Fruit fly (Drosophila melanogaster) whole organism, embryonic: Measurements from ENCODE around the gene CG14120.
A peak's percentile ranks its signal among the peaks of the same experiment; 100 is the strongest.

ENCODE experiments used
- B-H2 ChIP-seq: fragments of 200-800 bp; sonication (Bioruptor generic); optimal IDR thresholded peaks from 2 replicates; lab custom pipeline; 2018; ENCODE audit warnings: missing biosample characterization, mild to moderate bottlenecking, missing genetic modification characterization
- CG10209 ChIP-seq: fragments of 200-800 bp; sonication (Bioruptor generic); optimal IDR thresholded peaks from 3 replicates; lab custom pipeline; 2017; ENCODE audit warnings: missing biosample characterization, mild to moderate bottlenecking, missing genetic modification characterization, missing genetic modification reagents
- CG13287 ChIP-seq: fragments of 200-800 bp; sonication (Bioruptor generic); IDR thresholded peaks from 2 replicates; pipeline ENCODE4 v1.3.6; 2022; ENCODE audit warnings: missing biosample characterization, missing genetic modification characterization; ENCODE audit not compliant: partially characterized antibody
- CG13296 ChIP-seq: fragments of 200-800 bp; sonication (Bioruptor generic); optimal IDR thresholded peaks from 3 replicates; lab custom pipeline; 2018; ENCODE audit warnings: missing biosample characterization, mild to moderate bottlenecking, missing genetic modification characterization
- CG14667 ChIP-seq: fragments of 200-800 bp; sonication (Bioruptor generic); IDR thresholded peaks from 2 replicates; pipeline ENCODE4 v1.3.6; 2022; ENCODE audit warnings: missing biosample characterization, missing genetic modification characterization
- CG17829 ChIP-seq: fragments of 200-800 bp; optimal IDR thresholded peaks from 2 replicates; lab custom pipeline; 2019; ENCODE audit warnings: missing biosample characterization, mild to moderate bottlenecking, missing genetic modification characterization, moderate library complexity
- CG2199 ChIP-seq: fragments of 200-800 bp; sonication (Bioruptor generic); IDR thresholded peaks from 3 replicates; pipeline ENCODE4 v1.3.6; 2022; ENCODE audit warnings: missing biosample characterization, missing genetic modification characterization
- CG30431 ChIP-seq: fragments of 200-800 bp; sonication (Bioruptor generic); optimal IDR thresholded peaks from 2 replicates; lab custom pipeline; 2017; ENCODE audit warnings: missing biosample characterization, missing genetic modification characterization
- CG33213 ChIP-seq: fragments of 200-800 bp; sonication (Bioruptor generic); optimal IDR thresholded peaks from 3 replicates; lab custom pipeline; 2016; ENCODE audit warnings: missing biosample characterization, missing genetic modification characterization
- CG34376 ChIP-seq: fragments of 200-800 bp; sonication (Bioruptor generic); optimal IDR thresholded peaks from 2 replicates; lab custom pipeline; 2018; ENCODE audit warnings: missing biosample characterization, mild to moderate bottlenecking, missing genetic modification characterization
- CG5180 ChIP-seq: fragments of 200-800 bp; sonication (Bioruptor generic); optimal IDR thresholded peaks from 3 replicates; lab custom pipeline; 2017; ENCODE audit warnings: missing biosample characterization, missing genetic modification characterization, mild to moderate bottlenecking, moderate library complexity, missing genetic modification reagents
- CG6683 ChIP-seq: fragments of 200-800 bp; sonication (Bioruptor generic); optimal IDR thresholded peaks from 2 replicates; lab custom pipeline; 2017; ENCODE audit warnings: missing biosample characterization, mild to moderate bottlenecking, missing genetic modification characterization, missing genetic modification reagents
- CG8089 ChIP-seq: fragments of 200-800 bp; sonication (Bioruptor generic); optimal IDR thresholded peaks from 3 replicates; lab custom pipeline; 2016; ENCODE audit warnings: missing biosample characterization, missing genetic modification characterization
- CG8765 ChIP-seq: fragments of 200-800 bp; sonication (Bioruptor generic); IDR thresholded peaks from 2 replicates; pipeline ENCODE4 v1.3.6; 2022; ENCODE audit warnings: missing biosample characterization, missing genetic modification characterization
- D19B ChIP-seq: fragments of 200-800 bp; sonication (Bioruptor generic); optimal IDR thresholded peaks from 2 replicates; lab custom pipeline; 2017; ENCODE audit warnings: missing biosample characterization, mild to moderate bottlenecking, missing genetic modification characterization
- Dll ChIP-seq: fragments of 200-800 bp; sonication (Bioruptor generic); IDR thresholded peaks from 4 replicates; pipeline ENCODE4 v1.3.6; 2022; ENCODE audit warnings: missing biosample characterization, missing genetic modification characterization; ENCODE audit not compliant: partially characterized antibody
- Dref ChIP-seq: fragments of 200-800 bp; sonication (Bioruptor generic); IDR thresholded peaks from 2 replicates; pipeline ENCODE4 v1.3.6; 2022; ENCODE audit warnings: missing biosample characterization, missing genetic modification characterization
- Ets65A ChIP-seq: fragments of 200-800 bp; sonication (Bioruptor generic); peaks from one replicate; lab custom pipeline; 2016; ENCODE audit warnings: missing biosample characterization, missing genetic modification characterization
- Gug ChIP-seq: fragments of 200-800 bp; sonication (Bioruptor generic); IDR thresholded peaks from 4 replicates; pipeline ENCODE4 v1.3.6; 2022; ENCODE audit warnings: missing biosample characterization, missing genetic modification characterization
- Hand ChIP-seq: fragments of 200-800 bp; sonication (Bioruptor generic); optimal IDR thresholded peaks from 2 replicates; lab custom pipeline; 2017; ENCODE audit warnings: mild to moderate bottlenecking, missing biosample characterization, missing genetic modification reagents, missing genetic modification characterization
- Mad ChIP-seq: fragments of 200-800 bp; sonication (Bioruptor generic); optimal IDR thresholded peaks from 2 replicates; lab custom pipeline; 2016; ENCODE audit warnings: missing biosample characterization, missing genetic modification characterization
- NC2β ChIP-seq: fragments of 200-800 bp; sonication (Bioruptor generic); optimal IDR thresholded peaks from 2 replicates; lab custom pipeline; 2016; ENCODE audit warnings: missing biosample characterization, missing genetic modification characterization
- Rx ChIP-seq: fragments of 200-800 bp; sonication (Bioruptor generic); IDR thresholded peaks from 2 replicates; pipeline ENCODE4 v1.3.6; 2022; ENCODE audit warnings: missing biosample characterization, missing genetic modification characterization
- Six4 ChIP-seq: fragments of 200-800 bp; sonication (Bioruptor generic); optimal IDR thresholded peaks from 2 replicates; lab custom pipeline; 2016; ENCODE audit warnings: missing biosample characterization, missing genetic modification characterization
- Sry-β ChIP-seq: fragments of 200-800 bp; sonication (Bioruptor generic); optimal IDR thresholded peaks from 2 replicates; lab custom pipeline; 2018; ENCODE audit warnings: missing biosample characterization, mild to moderate bottlenecking, missing genetic modification characterization, moderate library complexity
- Tbp ChIP-seq: fragments of >200 bp; optimal IDR thresholded peaks from 2 replicates; lab custom pipeline; 2018; ENCODE audit warnings: missing biosample characterization, missing genetic modification characterization
- ab ChIP-seq: fragments of 200-800 bp; sonication (Bioruptor generic); optimal IDR thresholded peaks from 2 replicates; lab custom pipeline; 2016; ENCODE audit warnings: missing biosample characterization, missing genetic modification characterization
- ash1 ChIP-seq: fragments of 200-800 bp; sonication (Bioruptor generic); optimal IDR thresholded peaks from 2 replicates; lab custom pipeline; 2018; ENCODE audit warnings: missing biosample characterization, mild to moderate bottlenecking, missing genetic modification characterization
- bowl ChIP-seq: fragments of 200-800 bp; sonication (Bioruptor generic); IDR thresholded peaks from 2 replicates; pipeline ENCODE4 v1.3.6; 2022; ENCODE audit warnings: missing biosample characterization, missing genetic modification characterization
- cato ChIP-seq: fragments of 200-800 bp; sonication (Bioruptor generic); optimal IDR thresholded peaks from 2 replicates; lab custom pipeline; 2016; ENCODE audit warnings: missing biosample characterization, missing genetic modification characterization, borderline replicate concordance
- cg ChIP-seq: fragments of 200-800 bp; sonication (Bioruptor generic); optimal IDR thresholded peaks from 3 replicates; lab custom pipeline; 2019; ENCODE audit warnings: missing biosample characterization, mild to moderate bottlenecking, missing genetic modification characterization, moderate library complexity
- ci ChIP-seq: fragments of 200-800 bp; sonication (Bioruptor generic); IDR thresholded peaks from 3 replicates; pipeline ENCODE4 v1.3.6; 2022; ENCODE audit warnings: missing biosample characterization, missing genetic modification characterization
- croc ChIP-seq: fragments of 200-800 bp; sonication (Bioruptor generic); conservative IDR thresholded peaks from 3 replicates; pipeline ENCODE4 v1.3.6; 2022; ENCODE audit warnings: missing biosample characterization, missing genetic modification characterization
- inv ChIP-seq: fragments of 200-800 bp; sonication (Bioruptor generic); IDR thresholded peaks from 2 replicates; pipeline ENCODE4 v1.3.6; 2022; ENCODE audit warnings: missing biosample characterization, missing genetic modification characterization; ENCODE audit not compliant: partially characterized antibody
- jigr1 ChIP-seq: fragments of 200-800 bp; sonication (Bioruptor generic); IDR thresholded peaks from 3 replicates; pipeline ENCODE4 v1.3.6; 2022; ENCODE audit warnings: missing biosample characterization, missing genetic modification characterization
- kni ChIP-seq: fragments of 200-800 bp; sonication (Bioruptor generic); optimal IDR thresholded peaks from 3 replicates; lab custom pipeline; 2017; ENCODE audit warnings: mild to moderate bottlenecking, missing biosample characterization, missing genetic modification reagents, missing genetic modification characterization
- lmd ChIP-seq: fragments of 200-800 bp; sonication (Bioruptor generic); IDR thresholded peaks from 2 replicates; pipeline ENCODE4 v1.3.6; 2022; ENCODE audit warnings: missing biosample characterization, missing genetic modification characterization
- mam ChIP-seq: fragments of 200-800 bp; sonication (Bioruptor generic); optimal IDR thresholded peaks from 3 replicates; lab custom pipeline; 2016; ENCODE audit warnings: missing biosample characterization, missing genetic modification characterization
- nau ChIP-seq: fragments of 200-800 bp; sonication (Bioruptor generic); optimal IDR thresholded peaks from 3 replicates; lab custom pipeline; 2017; ENCODE audit warnings: missing biosample characterization, mild to moderate bottlenecking, missing genetic modification characterization, missing genetic modification reagents
- p53 ChIP-seq: fragments of 200-800 bp; sonication (Bioruptor generic); optimal IDR thresholded peaks from 2 replicates; lab custom pipeline; 2016; ENCODE audit warnings: missing biosample characterization, missing genetic modification characterization
- pita ChIP-seq: fragments of 200-800 bp; sonication (Bioruptor generic); optimal IDR thresholded peaks from 2 replicates; lab custom pipeline; 2017; ENCODE audit warnings: missing biosample characterization, mild to moderate bottlenecking, missing genetic modification characterization
- pros ChIP-seq: fragments of 200-800 bp; sonication (Bioruptor generic); optimal IDR thresholded peaks from 3 replicates; lab custom pipeline; 2019; ENCODE audit warnings: missing biosample characterization, mild to moderate bottlenecking, missing genetic modification characterization, moderate library complexity
- psq ChIP-seq: fragments of 200-800 bp; sonication (Bioruptor generic); optimal IDR thresholded peaks from 2 replicates; lab custom pipeline; 2017; ENCODE audit warnings: missing biosample characterization, missing genetic modification characterization
- ranshi ChIP-seq: fragments of 200-800 bp; sonication (Bioruptor generic); IDR thresholded peaks from 2 replicates; pipeline ENCODE4 v1.3.6; 2022; ENCODE audit warnings: missing biosample characterization, missing genetic modification characterization
- rib ChIP-seq: fragments of 200-800 bp; sonication (Bioruptor generic); IDR thresholded peaks from 2 replicates; pipeline ENCODE4 v1.3.6; 2022; ENCODE audit warnings: missing biosample characterization, missing genetic modification characterization
- seq ChIP-seq: fragments of 200-800 bp; sonication (Bioruptor generic); IDR thresholded peaks from 2 replicates; pipeline ENCODE4 v1.3.6; 2022; ENCODE audit warnings: missing biosample characterization, missing genetic modification characterization
- sim ChIP-seq: fragments of 200-800 bp; sonication (Bioruptor generic); IDR thresholded peaks from 2 replicates; pipeline ENCODE4 v1.3.6; 2022; ENCODE audit warnings: missing biosample characterization, missing genetic modification characterization
- stc ChIP-seq: fragments of 200-800 bp; sonication (Bioruptor generic); IDR thresholded peaks from 2 replicates; pipeline ENCODE4 v1.3.6; 2022; ENCODE audit warnings: missing biosample characterization, missing genetic modification characterization
- sug ChIP-seq: fragments of 200-800 bp; optimal IDR thresholded peaks from 2 replicates; lab custom pipeline; 2019; ENCODE audit warnings: missing biosample characterization, mild to moderate bottlenecking, missing genetic modification characterization, moderate library complexity
- tup ChIP-seq: fragments of 200-800 bp; sonication (Bioruptor generic); optimal IDR thresholded peaks from 2 replicates; lab custom pipeline; 2016; ENCODE audit warnings: missing biosample characterization, mild to moderate bottlenecking, missing genetic modification characterization, moderate library complexity
- unpg ChIP-seq: fragments of 200-800 bp; sonication (Bioruptor generic); optimal IDR thresholded peaks from 3 replicates; lab custom pipeline; 2018; ENCODE audit warnings: missing biosample characterization, mild to moderate bottlenecking, missing genetic modification characterization, moderate library complexity
- vvl ChIP-seq: fragments of 200-800 bp; sonication (Bioruptor generic); IDR thresholded peaks from 2 replicates; pipeline ENCODE4 v1.3.6; 2022; ENCODE audit warnings: missing biosample characterization, missing genetic modification characterization

The CG14120 gene

dm6 chr3L:12849867-12850301 lies 35.0 kb upstream of the CG14120 start, which contains the start of the genes CG10948 and Wbp2:
TSS of gene CG10948 (minus strand) at chr3L:12850117.
TSS of gene Wbp2 (plus strand) at chr3L:12850165.
- TF ChIP-seq CG13296 (GFP tag; lab: Kevin White, UChicago): peak; percentile 8
- no peak for TF ChIP-seq Tbp (GFP tag; lab: Kevin White, UChicago)
- TF ChIP-seq ci (GFP tag; lab: Robert Waterston, UW): no peak
- TF ChIP-seq Rx (GFP tag; lab: Robert Waterston, UW): no peak
- no peak for TF ChIP-seq ash1 (GFP tag; lab: Kevin White, UChicago)
- TF ChIP-seq CG8765 (GFP tag; lab: Robert Waterston, UW): no peak
- peak; percentile 54 for TF ChIP-seq psq (GFP tag; lab: Kevin White, UChicago)
- no peak for TF ChIP-seq CG2199 (GFP tag; lab: Robert Waterston, UW)
- TF ChIP-seq mam (GFP tag; lab: Kevin White, UChicago): peak; percentile 2
- peak; percentile 83; the same call in 1 of the 2 replicates for TF ChIP-seq ranshi (GFP tag; lab: Robert Waterston, UW)
- no peak for TF ChIP-seq cg
- TF ChIP-seq jigr1 (GFP tag; lab: Robert Waterston, UW): no peak
- TF ChIP-seq pita (GFP tag; lab: Kevin White, UChicago): no peak
- no peak for TF ChIP-seq stc (GFP tag; lab: Robert Waterston, UW)
- TF ChIP-seq CG5180 (GFP tag; lab: Kevin White, UChicago): no peak
- peak; percentile 31 for TF ChIP-seq CG33213
- no peak for TF ChIP-seq Six4 (GFP tag; lab: Kevin White, UChicago)
- TF ChIP-seq pros (GFP tag; lab: Kevin White, UChicago): no peak
- no peak for TF ChIP-seq kni (GFP tag; lab: Kevin White, UChicago)
- peak; percentile 14 for TF ChIP-seq Ets65A (GFP tag; lab: Kevin White, UChicago)
- no peak for TF ChIP-seq cato (GFP tag; lab: Kevin White, UChicago)
- no peak for TF ChIP-seq CG10209
- TF ChIP-seq tup: no peak
- no peak for TF ChIP-seq CG6683 (GFP tag; lab: Kevin White, UChicago)
- peak; percentile 50; the same call in 1 of the 2 replicates for TF ChIP-seq inv (GFP tag; lab: Robert Waterston, UW)
- peak; percentile 34 for TF ChIP-seq Sry-β (GFP tag; lab: Kevin White, UChicago)
- TF ChIP-seq bowl (GFP tag; lab: Robert Waterston, UW): no peak
- TF ChIP-seq Dll (GFP tag; lab: Robert Waterston, UW): peak; percentile 65; the same call in 1 of the 4 replicates
- TF ChIP-seq D19B (GFP tag; lab: Kevin White, UChicago): no peak
- no peak for TF ChIP-seq rib (GFP tag; lab: Robert Waterston, UW)
- TF ChIP-seq sug (tag; lab: Kevin White, UChicago): peak; percentile 87
- TF ChIP-seq CG34376 (GFP tag; lab: Kevin White, UChicago): peak; percentile 25
- TF ChIP-seq Gug (GFP tag; lab: Robert Waterston, UW): no peak
- TF ChIP-seq sim: no peak
- TF ChIP-seq CG17829 (tag; lab: Kevin White, UChicago): peak; percentile 41
- TF ChIP-seq p53 (GFP tag; lab: Kevin White, UChicago): no peak
- no peak for TF ChIP-seq ab
- peak; percentile 87 for TF ChIP-seq Dref
- TF ChIP-seq lmd (GFP tag; lab: Robert Waterston, UW): no peak
- TF ChIP-seq unpg: no peak
- no peak for TF ChIP-seq CG14667
- peak; percentile 77 for TF ChIP-seq CG13287
- TF ChIP-seq CG8089 (GFP tag; lab: Kevin White, UChicago): no peak
- TF ChIP-seq B-H2 (GFP tag; lab: Kevin White, UChicago): no peak
- no peak for TF ChIP-seq Mad (GFP tag; lab: Kevin White, UChicago)
- TF ChIP-seq nau (GFP tag; lab: Kevin White, UChicago): peak; percentile 37
- no peak for TF ChIP-seq seq
- no peak for TF ChIP-seq CG30431 (GFP tag; lab: Kevin White, UChicago)
- TF ChIP-seq Hand (GFP tag; lab: Kevin White, UChicago): no peak
- no peak for TF ChIP-seq vvl (GFP tag; lab: Robert Waterston, UW)
- no peak for TF ChIP-seq NC2β (GFP tag; lab: Kevin White, UChicago)
- TF ChIP-seq croc (GFP tag; lab: Robert Waterston, UW): no peak
